Worm (Caenorhabditis elegans) whole organism, L4 larva: Measurements from ENCODE around the gene lgc-8.
A peak's percentile ranks its signal among the peaks of the same experiment; 100 is the strongest.

Source experiments
- F10B5.3 ChIP-seq: sonication (generic microtip); optimal IDR thresholded peaks from 2 replicates; lab custom pipeline; 2016; ENCODE audit warnings: mild to moderate bottlenecking, missing genetic modification characterization, missing compliant biosample characterization
- T20F7.1 ChIP-seq: fragments of 200-800 bp; sonication (Bioruptor generic); optimal IDR thresholded peaks from 2 replicates; lab custom pipeline; 2018; ENCODE audit warnings: mild to moderate bottlenecking, missing genetic modification characterization, missing compliant biosample characterization
- Y105C5A.15 ChIP-seq: fragments of 200-800 bp; sonication (Bioruptor generic); IDR thresholded peaks from 2 replicates; pipeline ENCODE4 v1.3.6; 2022; ENCODE audit warnings: missing genetic modification characterization, missing compliant biosample characterization
- ZK546.5 ChIP-seq, 2 experiments: sonication (generic microtip); optimal IDR thresholded peaks; 2 replicates each; lab custom pipeline; 2017; ENCODE audit warnings: missing biosample characterization in 2 of 2, missing genetic modification characterization in 2 of 2
- aly-2 ChIP-seq: sonication (generic microtip); optimal IDR thresholded peaks from 2 replicates; lab custom pipeline; 2018; ENCODE audit warnings: missing biosample characterization, missing genetic modification characterization
- arid-1 ChIP-seq: fragments of 200-800 bp; sonication (Bioruptor generic); conservative IDR thresholded peaks from 2 replicates; pipeline ENCODE4 v1.3.6; 2022; ENCODE audit warnings: missing genetic modification reagents, missing genetic modification characterization, missing compliant biosample characterization
- ceh-28 ChIP-seq: fragments of 150-350 bp; optimal IDR thresholded peaks from 2 replicates; lab custom pipeline; 2014; ENCODE audit warnings: missing biosample characterization, missing genetic modification reagents, missing genetic modification characterization
- ceh-32 ChIP-seq: sonication (generic microtip); optimal IDR thresholded peaks from 2 replicates; lab custom pipeline; 2016; ENCODE audit warnings: mild to moderate bottlenecking, missing genetic modification characterization, missing compliant biosample characterization; ENCODE audit not compliant: poor library complexity
- ceh-82 ChIP-seq: sonication (generic microtip); optimal IDR thresholded peaks from 2 replicates; lab custom pipeline; 2017; ENCODE audit warnings: missing biosample characterization, missing genetic modification characterization
- cey-2 ChIP-seq: sonication (generic microtip); optimal IDR thresholded peaks from 3 replicates; lab custom pipeline; 2017; ENCODE audit warnings: missing genetic modification characterization, mild to moderate bottlenecking, missing compliant biosample characterization, antibody characterized with exemption, borderline replicate concordance; ENCODE audit not compliant: insufficient read depth
- daf-12 ChIP-seq: fragments of 150-350 bp; optimal IDR thresholded peaks from 2 replicates; lab custom pipeline; 2014; ENCODE audit warnings: missing biosample characterization, missing genetic modification reagents, missing genetic modification characterization
- daf-19 ChIP-seq: fragments of 200-800 bp; sonication (Bioruptor generic); conservative IDR thresholded peaks from 2 replicates; pipeline ENCODE4 v1.3.6; 2022; ENCODE audit warnings: missing genetic modification characterization, missing compliant biosample characterization
- daf-8 ChIP-seq: fragments of 200-800 bp; sonication (Bioruptor generic); IDR thresholded peaks from 2 replicates; pipeline ENCODE4 v1.3.6; 2022; ENCODE audit warnings: missing genetic modification characterization, missing compliant biosample characterization
- dmd-8 ChIP-seq: fragments of 200-800 bp; sonication (Bioruptor generic); IDR thresholded peaks from 2 replicates; pipeline ENCODE4 v1.3.6; 2022; ENCODE audit warnings: missing genetic modification characterization, missing compliant biosample characterization
- dpl-1 ChIP-seq: fragments of 150-350 bp; optimal IDR thresholded peaks from 2 replicates; lab custom pipeline; 2014; ENCODE audit warnings: missing biosample characterization, missing genetic modification reagents, missing genetic modification characterization
- dve-1 ChIP-seq: sonication (generic microtip); optimal IDR thresholded peaks from 2 replicates; lab custom pipeline; 2017; ENCODE audit warnings: antibody characterized with exemption, mild to moderate bottlenecking, missing genetic modification characterization, missing compliant biosample characterization; ENCODE audit not compliant: insufficient read depth
- fkh-10 ChIP-seq: fragments of 150-350 bp; optimal IDR thresholded peaks from 2 replicates; lab custom pipeline; 2014; ENCODE audit warnings: missing biosample characterization, missing genetic modification reagents, missing genetic modification characterization
- hif-1 ChIP-seq, 2 experiments: sonication (generic microtip); optimal IDR thresholded peaks; 2 replicates each; lab custom pipeline; 2016 to 2017; ENCODE audit warnings: missing compliant biosample characterization in 2 of 2, missing genetic modification characterization in 2 of 2, missing genetic modification reagents in 2 of 2, missing genotype in 2 of 2, mild to moderate bottlenecking in 1 of 2
- hlh-11 ChIP-seq: fragments of 200-800 bp; sonication (Bioruptor generic); optimal IDR thresholded peaks from 2 replicates; lab custom pipeline; 2018; ENCODE audit warnings: mild to moderate bottlenecking, missing genetic modification characterization, missing compliant biosample characterization
- lim-7 ChIP-seq: fragments of 200-800 bp; sonication (Bioruptor generic); IDR thresholded peaks from 2 replicates; pipeline ENCODE4 v1.3.6; 2022; ENCODE audit warnings: missing genetic modification characterization, missing compliant biosample characterization
- lin-15B ChIP-seq: fragments of 150-350 bp; sonication (generic microtip); optimal IDR thresholded peaks from 3 replicates; lab custom pipeline; 2014; ENCODE audit warnings: missing biosample characterization, missing genetic modification characterization
- lin-38 ChIP-seq: fragments of 200-800 bp; sonication (Bioruptor generic); IDR thresholded peaks from 2 replicates; pipeline ENCODE4 v1.3.6; 2022; ENCODE audit warnings: missing genetic modification reagents, missing genetic modification characterization, missing compliant biosample characterization
- lin-39 ChIP-seq: fragments of 150-350 bp; optimal IDR thresholded peaks from 2 replicates; lab custom pipeline; 2014; ENCODE audit warnings: missing biosample characterization, missing genetic modification reagents, missing genetic modification characterization
- lsy-2 ChIP-seq, 2 experiments: fragments of 150-350 bp in 1 of 2; sonication (generic microtip) in 1 of 2; optimal IDR thresholded peaks; 2 replicates each; lab custom pipeline; 2014 to 2017; ENCODE audit warnings: missing biosample characterization in 2 of 2, missing genetic modification characterization in 2 of 2
- mdl-1 ChIP-seq, 2 experiments: fragments of 150-350 bp in 1 of 2; sonication (generic microtip) in 1 of 2; optimal IDR thresholded peaks; 2 replicates each; lab custom pipeline; 2014 to 2017; ENCODE audit warnings: missing biosample characterization in 2 of 2, missing genetic modification characterization in 2 of 2
- mep-1 ChIP-seq: fragments of 150-350 bp; sonication (generic microtip); optimal IDR thresholded peaks from 3 replicates; lab custom pipeline; 2014; ENCODE audit warnings: missing biosample characterization, missing genetic modification characterization
- mxl-3 ChIP-seq: fragments of 200-800 bp; sonication (Bioruptor generic); optimal IDR thresholded peaks from 2 replicates; lab custom pipeline; 2018; ENCODE audit warnings: mild to moderate bottlenecking, missing genetic modification characterization, missing compliant biosample characterization
- nhr-102 ChIP-seq: sonication (generic microtip); optimal IDR thresholded peaks from 2 replicates; lab custom pipeline; 2016; ENCODE audit warnings: mild to moderate bottlenecking, missing genetic modification characterization, moderate library complexity, missing compliant biosample characterization
- nhr-237 ChIP-seq: sonication (generic microtip); optimal IDR thresholded peaks from 2 replicates; lab custom pipeline; 2017; ENCODE audit warnings: missing biosample characterization, missing genetic modification characterization
- nhr-25 ChIP-seq: sonication (generic microtip); optimal IDR thresholded peaks from 2 replicates; lab custom pipeline; 2017; ENCODE audit warnings: missing genetic modification characterization, mild to moderate bottlenecking, missing compliant biosample characterization, antibody characterized with exemption, moderate library complexity, borderline replicate concordance; ENCODE audit not compliant: insufficient read depth
- nhr-41 ChIP-seq: fragments of 200-800 bp; sonication (Bioruptor generic); IDR thresholded peaks from 2 replicates; pipeline ENCODE4 v1.3.6; 2022; ENCODE audit warnings: missing genetic modification reagents, missing genetic modification characterization, missing compliant biosample characterization
- nhr-6 ChIP-seq: fragments of 150-350 bp; optimal IDR thresholded peaks from 2 replicates; lab custom pipeline; 2014; ENCODE audit warnings: missing biosample characterization, missing genetic modification characterization
- nhr-77 ChIP-seq: fragments of 150-350 bp; optimal IDR thresholded peaks from 2 replicates; lab custom pipeline; 2014; ENCODE audit warnings: missing biosample characterization, missing genetic modification characterization
- pqm-1 ChIP-seq: sonication (generic microtip); optimal IDR thresholded peaks from 2 replicates; lab custom pipeline; 2017; ENCODE audit warnings: missing biosample characterization, missing genetic modification characterization
- set-16 ChIP-seq: fragments of 200-800 bp; sonication (Bioruptor generic); IDR thresholded peaks from 2 replicates; pipeline ENCODE4 v1.3.6; 2022; ENCODE audit warnings: missing genetic modification reagents, missing genetic modification characterization, missing compliant biosample characterization
- skn-1 ChIP-seq: fragments of 150-350 bp; optimal IDR thresholded peaks from 2 replicates; lab custom pipeline; 2014; ENCODE audit warnings: missing biosample characterization, missing genetic modification characterization
- snpc-4 ChIP-seq: fragments of 150-350 bp; optimal IDR thresholded peaks from 2 replicates; lab custom pipeline; 2014; ENCODE audit warnings: missing biosample characterization, missing genetic modification characterization
- spr-1 ChIP-seq: sonication (generic microtip); optimal IDR thresholded peaks from 2 replicates; lab custom pipeline; 2016; ENCODE audit warnings: mild to moderate bottlenecking, missing genetic modification characterization, missing compliant biosample characterization
- spr-3 ChIP-seq: fragments of 200-800 bp; sonication (Bioruptor generic); optimal IDR thresholded peaks from 2 replicates; lab custom pipeline; 2018; ENCODE audit warnings: mild to moderate bottlenecking, missing genetic modification characterization, missing compliant biosample characterization
- tag-97 ChIP-seq: fragments of 200-800 bp; sonication (Bioruptor generic); IDR thresholded peaks from 2 replicates; pipeline ENCODE4 v1.3.6; 2022; ENCODE audit warnings: missing genetic modification characterization, missing compliant biosample characterization
- vab-7 ChIP-seq: fragments of 200-800 bp; sonication (Bioruptor generic); IDR thresholded peaks from 2 replicates; pipeline ENCODE4 v1.3.6; 2022; ENCODE audit warnings: missing genetic modification reagents, missing genetic modification characterization, missing compliant biosample characterization
- zag-1 ChIP-seq: fragments of 150-350 bp; optimal IDR thresholded peaks from 2 replicates; lab custom pipeline; 2014; ENCODE audit warnings: missing biosample characterization, missing genetic modification characterization
- zfp-2 ChIP-seq: sonication (generic microtip); optimal IDR thresholded peaks from 2 replicates; lab custom pipeline; 2016; ENCODE audit warnings: mild to moderate bottlenecking, missing genetic modification characterization, missing compliant biosample characterization
- ztf-7 ChIP-seq: fragments of 150-350 bp; optimal IDR thresholded peaks from 2 replicates; lab custom pipeline; 2014; ENCODE audit warnings: missing biosample characterization, missing genetic modification characterization

Gene lgc-8

DNA sequence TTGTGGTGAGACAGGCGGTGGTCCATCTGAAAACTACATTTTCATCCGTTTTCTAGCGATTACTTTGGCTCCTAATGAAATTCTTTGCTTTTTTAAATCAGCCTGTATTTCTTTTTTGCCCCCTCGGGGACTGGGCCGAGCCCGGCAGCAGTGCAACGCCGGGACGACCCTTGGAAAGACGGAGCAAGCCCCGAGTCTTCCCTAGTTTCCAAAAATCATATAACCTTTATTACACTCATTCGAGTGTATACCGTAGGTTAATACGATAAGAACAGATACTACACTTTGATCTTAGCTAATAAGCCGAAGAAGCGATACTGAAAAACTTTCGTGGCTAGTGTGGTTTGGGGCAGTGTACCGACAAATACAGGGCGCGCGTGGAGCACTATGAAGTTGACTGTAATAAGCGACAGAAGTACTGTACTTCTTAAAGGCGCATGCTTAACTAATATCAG is 49.1 kb downstream of the lgc-8 start (continued):
- no peak for TF ChIP-seq ceh-82 (tag; lab: Kevin White, UChicago)
- no peak for TF ChIP-seq hlh-11
- TF ChIP-seq arid-1 (GFP tag; lab: Robert Waterston, UW): 0 out of 2 replicates have a peak, but pooled peaks have one; percentile 7
- no peak for TF ChIP-seq lin-15B
- no peak for TF ChIP-seq hif-1 (tag; optimal IDR thresholded peaks at IDR 0.05; lab: Kevin White, UChicago)
- no peak for TF ChIP-seq F10B5.3 (tag; lab: Kevin White, UChicago)
- no peak for TF ChIP-seq lsy-2 (tag; optimal IDR thresholded peaks at IDR 0.05; lab: Kevin White, UChicago)
- TF ChIP-seq nhr-102 (tag; lab: Kevin White, UChicago): no peak
- no peak for TF ChIP-seq nhr-41 (GFP tag; lab: Robert Waterston, UW)
- TF ChIP-seq T20F7.1 (GFP tag; lab: Kevin White, UChicago): no peak
- no peak for TF ChIP-seq dmd-8
- TF ChIP-seq ztf-7 (tag; lab: Kevin White, UChicago): no peak
- TF ChIP-seq nhr-237 (tag; lab: Kevin White, UChicago): no peak
- no peak for TF ChIP-seq ceh-32

- TF ChIP-seq mdl-1 (tag; optimal IDR thresholded peaks at IDR 0.05; lab: Kevin White, UChicago) (no peak), pqm-1 (tag; lab: Kevin White, UChicago) (no peak), set-16 (no peak), zag-1 (tag; lab: Kevin White, UChicago) (no peak), lin-38 (GFP tag; lab: Robert Waterston, UW) (no peak), ceh-28 (tag; lab: Kevin White, UChicago) (no peak), lin-39 (tag; lab: Kevin White, UChicago) (no peak), tag-97 (GFP tag; lab: Robert Waterston, UW) (no peak), cey-2 (tag; lab: Kevin White, UChicago) (no peak), ceh-82 (tag; lab: Kevin White, UChicago) (no peak)
Observed at ce11 chrIV:14765336-14765735, 49.7 kb downstream of the lgc-8 start, which contains the start of gene Y57G11C.5. Gene Y57G11C.5, minus strand, starts transcription at chrIV:14765436.

DNA sequence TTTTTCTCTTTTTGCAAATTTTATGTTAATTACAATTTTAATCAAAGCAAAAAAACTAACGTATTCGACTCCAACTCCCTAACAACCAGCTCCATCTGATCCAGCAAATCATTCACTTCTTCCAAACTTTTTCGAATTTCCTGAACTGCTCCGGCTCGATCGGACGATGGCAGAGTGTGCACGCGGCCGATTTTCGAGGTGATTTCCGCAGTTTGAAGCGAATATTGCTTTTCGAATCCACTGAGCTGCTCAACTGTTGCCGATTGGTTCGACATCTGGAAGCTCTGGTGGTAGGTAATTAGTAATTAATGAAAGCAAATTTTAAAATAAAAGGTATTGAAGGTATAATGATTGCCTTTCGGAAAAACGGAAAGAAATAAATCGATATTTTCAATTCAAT is 50.8 kb downstream of the lgc-8 start, which contains the start of gene vti-1:
Gene vti-1 (minus strand): TSS at position 284 of the 400 bp plus-strand sequence.
- TF ChIP-seq ceh-32 (no peak), daf-12 (tag; lab: Kevin White, UChicago) (no peak), aly-2 (tag; lab: Kevin White, UChicago) (no peak), arid-1 (GFP tag; lab: Robert Waterston, UW) (no peak), lin-38 (GFP tag; lab: Robert Waterston, UW) (peak; percentile 56), dpl-1 (GFP tag; lab: Kevin White, UChicago) (no peak), lin-39 (tag; lab: Kevin White, UChicago) (no peak)

DNA sequence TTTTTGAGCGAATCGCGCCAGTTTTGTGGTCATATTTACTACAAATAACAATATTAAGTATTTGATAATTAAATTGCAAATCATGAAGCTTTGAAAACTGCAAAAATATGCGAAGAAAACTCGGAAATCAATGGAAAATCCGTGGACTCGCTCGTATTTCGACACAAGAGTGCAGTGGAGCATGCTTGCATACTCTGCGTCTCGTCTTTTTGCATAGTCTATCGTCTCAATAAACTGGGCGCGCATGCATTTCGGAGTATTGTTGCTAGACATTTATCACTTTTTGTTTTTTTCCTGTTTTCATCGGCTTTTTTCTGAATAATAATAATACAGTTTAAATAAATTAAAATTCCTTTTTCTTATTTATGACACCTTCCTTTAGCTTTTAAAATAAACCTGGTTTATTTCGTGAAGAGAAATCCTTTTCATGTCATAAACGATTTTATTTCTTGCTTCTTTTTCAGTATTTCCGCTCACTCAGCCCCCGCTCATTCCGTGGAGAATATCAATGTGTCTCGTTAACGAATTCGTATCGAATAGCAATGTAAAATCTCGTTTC is 52.2 kb downstream of the lgc-8 start, which contains the start of the genes mrps-7 and Y57G11C.3:
Gene mrps-7 (minus strand): TSS at position 38 of the 559 bp plus-strand sequence.
Gene Y57G11C.3 (plus strand): TSS at position 509 of the 559 bp plus-strand sequence.
- TF ChIP-seq spr-3 (GFP tag; lab: Kevin White, UChicago): peak; percentile 55
- TF ChIP-seq nhr-25 (tag; lab: Kevin White, UChicago): peak; percentile 6
- TF ChIP-seq nhr-77 (tag; lab: Kevin White, UChicago): peak; percentile 86
- TF ChIP-seq arid-1 (GFP tag; lab: Robert Waterston, UW): peak; percentile 61; the same call in 1 of the 2 replicates
- no peak for TF ChIP-seq daf-19 (GFP tag; lab: Robert Waterston, UW)
- peak; percentile 97 for TF ChIP-seq dve-1 (tag; lab: Kevin White, UChicago)
- no peak for TF ChIP-seq ZK546.5 (tag; optimal IDR thresholded peaks at IDR 0.05; lab: Kevin White, UChicago)
- TF ChIP-seq ztf-7 (tag; lab: Kevin White, UChicago): peak; percentile 54
- peak; percentile 24 for TF ChIP-seq mxl-3 (GFP tag; lab: Kevin White, UChicago)
- peak; percentile 45 for TF ChIP-seq zfp-2 (tag; lab: Kevin White, UChicago)
- peak; percentile 82 for TF ChIP-seq fkh-10 (GFP tag; lab: Kevin White, UChicago)
- peak; percentile 82 for TF ChIP-seq dpl-1 (GFP tag; lab: Kevin White, UChicago)
- no peak for TF ChIP-seq zag-1 (tag; lab: Kevin White, UChicago)
- TF ChIP-seq snpc-4: peak; percentile 38
- peak; percentile 91 for TF ChIP-seq mep-1 (tag; lab: Kevin White, UChicago)
- TF ChIP-seq vab-7 (GFP tag; lab: Robert Waterston, UW): no peak
- TF ChIP-seq daf-8 (GFP tag; lab: Robert Waterston, UW): no peak
- no peak for TF ChIP-seq lim-7 (GFP tag; lab: Robert Waterston, UW)
- peak; percentile 67 for TF ChIP-seq spr-1 (tag; lab: Kevin White, UChicago)
- peak; percentile 94 for TF ChIP-seq nhr-6 (tag; lab: Kevin White, UChicago)
- TF ChIP-seq Y105C5A.15 (GFP tag; lab: Robert Waterston, UW): no peak
- TF ChIP-seq skn-1 (tag; lab: Kevin White, UChicago): no peak
- TF ChIP-seq tag-97 (GFP tag; lab: Robert Waterston, UW): no peak
